Worm (Caenorhabditis elegans): ENCODE data around the gene lbp-1.

- TF ChIP-seq ztf-28 (GFP tag; IDR thresholded peaks at IDR 0.05) (no peak), T07F8.4 (tag; optimal IDR thresholded peaks at IDR 0.05) (no peak), unc-62 (GFP tag; optimal IDR thresholded peaks at IDR 0.05) (no peak), let-607 (tag; optimal IDR thresholded peaks at IDR 0.05) (no peak), Y79H2A.3 (GFP tag; conservative IDR thresholded peaks at IDR 0.05) (no peak), ets-4 (GFP tag; optimal IDR thresholded peaks at IDR 0.05) (no peak), snpc-4 (GFP tag; optimal IDR thresholded peaks at IDR 0.05) (no peak), snpc-4 (tag; optimal IDR thresholded peaks at IDR 0.05) (no peak), F23B12.7 (tag; optimal IDR thresholded peaks at IDR 0.05; ENCODE audit: insufficient read depth) (no peak), egrh-3 (GFP tag; IDR thresholded peaks at IDR 0.05) (no peak), ztf-22 (GFP tag; optimal IDR thresholded peaks at IDR 0.05) (no peak), nfya-1 (tag; optimal IDR thresholded peaks at IDR 0.05; ENCODE audit: borderline replicate concordance, insufficient read depth) (no peak), ama-1 (optimal IDR thresholded peaks at IDR 0.05) (no peak), ama-1 (GFP tag; optimal IDR thresholded peaks at IDR 0.05) (no peak)
Measured at ce11 chrX:3262600-3262999, 3.7 kb downstream of the lbp-1 start, which contains the start of gene fbxb-71.
